Worm (Caenorhabditis elegans) whole organism, young adult: ENCODE data around the gene R05G9.5.

ENCODE experiments used
- C06A6.2 ChIP-seq: fragments of 200-800 bp; sonication (Bioruptor generic); conservative IDR thresholded peaks from 2 replicates; pipeline ENCODE4 v1.3.6; 2022; ENCODE audit warnings: missing genetic modification characterization, missing compliant biosample characterization
- lin-35 ChIP-seq, 3 experiments: fragments of 150-350 bp in 2 of 3; sonication (generic microtip) in 1 of 3; optimal IDR thresholded peaks; 2 replicates each; lab custom pipeline; 2014 to 2018; ENCODE audit warnings: missing biosample characterization in 3 of 3, missing genetic modification characterization in 3 of 3, missing genetic modification reagents in 3 of 3
- nhr-80 ChIP-seq: sonication (generic microtip); optimal IDR thresholded peaks from 2 replicates; lab custom pipeline; 2016; ENCODE audit warnings: missing genetic modification characterization, missing compliant biosample characterization
- sdz-38 ChIP-seq: sonication (generic microtip); optimal IDR thresholded peaks from 2 replicates; lab custom pipeline; 2016; ENCODE audit warnings: missing genotype, missing genetic modification characterization, missing compliant biosample characterization
- unc-62 ChIP-seq: fragments of 150-350 bp; optimal IDR thresholded peaks from 2 replicates; lab custom pipeline; 2014; ENCODE audit warnings: missing biosample characterization, missing genetic modification reagents, missing genetic modification characterization
- ztf-22 ChIP-seq: fragments of 200-800 bp; sonication (Bioruptor generic); optimal IDR thresholded peaks from 2 replicates; lab custom pipeline; 2018; ENCODE audit warnings: mild to moderate bottlenecking, missing genetic modification characterization, moderate library complexity, missing compliant biosample characterization

DNA sequence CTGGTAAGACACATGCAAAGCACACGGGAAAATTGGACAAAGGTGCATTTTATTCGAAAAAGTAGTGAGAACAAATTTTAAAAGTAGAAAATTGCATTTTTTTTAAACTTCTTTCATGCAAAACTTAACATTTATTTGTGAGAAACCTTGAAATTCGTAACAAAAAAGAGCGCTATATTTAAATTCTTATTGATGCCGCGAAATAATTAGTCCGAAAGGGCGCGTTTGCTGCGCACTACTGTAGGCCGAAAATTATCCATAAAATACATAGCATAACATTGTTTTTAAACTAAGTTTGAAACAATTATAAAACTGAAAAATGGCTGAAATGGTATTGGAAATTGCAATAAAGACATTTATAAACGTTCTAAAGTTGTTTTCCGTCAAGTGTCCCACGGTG, 19.6 kb upstream of the R05G9.5 start:
- TF ChIP-seq unc-62 (no peak), sdz-38 (tag; lab: Kevin White, UChicago) (no peak), lin-35 (GFP tag; optimal IDR thresholded peaks at IDR 0.05; lab: Kevin White, UChicago) (peak in 1 of 3 experiments; percentile 67), nhr-80 (tag; lab: Kevin White, UChicago) (no peak), ztf-22 (GFP tag; lab: Kevin White, UChicago) (no peak), C06A6.2 (GFP tag; lab: Robert Waterston, UW) (no peak)
